Fruit fly (Drosophila melanogaster) whole organism, embryonic: ENCODE results near the gene CG32259.

Experiments used
- Ada2b ChIP-seq: fragments of 200-800 bp; sonication (Bioruptor generic); IDR thresholded peaks from 2 replicates; pipeline ENCODE4 v1.3.6; 2022; ENCODE audit warnings: missing biosample characterization, missing genetic modification characterization
- Asciz ChIP-seq: fragments of 200-800 bp; sonication (Bioruptor generic); optimal IDR thresholded peaks from 2 replicates; lab custom pipeline; 2017; ENCODE audit warnings: missing biosample characterization, mild to moderate bottlenecking, missing genetic modification characterization, missing genetic modification reagents
- Atf6 ChIP-seq: fragments of 200-800 bp; sonication (Bioruptor generic); IDR thresholded peaks from 2 replicates; pipeline ENCODE4 v1.3.6; 2022; ENCODE audit warnings: missing biosample characterization, missing genetic modification characterization
- BEAF-32 ChIP-seq: fragments of 200-800 bp; sonication (Bioruptor generic); optimal IDR thresholded peaks from 3 replicates; lab custom pipeline; 2017; ENCODE audit warnings: missing biosample characterization, missing genetic modification characterization, mild to moderate bottlenecking, moderate library complexity, missing genetic modification reagents
- CG10147 ChIP-seq: fragments of 200-800 bp; sonication (Bioruptor generic); optimal IDR thresholded peaks from 2 replicates; lab custom pipeline; 2019; ENCODE audit warnings: missing biosample characterization, mild to moderate bottlenecking, missing genetic modification characterization, moderate library complexity
- CG10209 ChIP-seq: fragments of 200-800 bp; sonication (Bioruptor generic); optimal IDR thresholded peaks from 3 replicates; lab custom pipeline; 2017; ENCODE audit warnings: missing biosample characterization, mild to moderate bottlenecking, missing genetic modification characterization, missing genetic modification reagents
- CG1024 ChIP-seq: fragments of 200-800 bp; sonication (Bioruptor generic); IDR thresholded peaks from 2 replicates; pipeline ENCODE4 v1.3.6; 2022; ENCODE audit warnings: missing biosample characterization, missing genetic modification characterization
- CG10366 ChIP-seq: fragments of 200-800 bp; sonication (Bioruptor generic); IDR thresholded peaks from 2 replicates; pipeline ENCODE4 v1.3.6; 2022; ENCODE audit warnings: missing biosample characterization, missing genetic modification characterization
- CG11085 ChIP-seq: fragments of 200-800 bp; sonication (Bioruptor generic); IDR thresholded peaks from 2 replicates; pipeline ENCODE4 v1.3.6; 2022; ENCODE audit warnings: missing biosample characterization, missing genetic modification characterization
- CG12219 ChIP-seq: fragments of 200-800 bp; sonication (Bioruptor generic); optimal IDR thresholded peaks from 3 replicates; lab custom pipeline; 2018; ENCODE audit warnings: missing biosample characterization, mild to moderate bottlenecking, missing genetic modification characterization
- CG12659 ChIP-seq: fragments of 200-800 bp; sonication (Bioruptor generic); optimal IDR thresholded peaks from 3 replicates; lab custom pipeline; 2017; ENCODE audit warnings: mild to moderate bottlenecking, missing biosample characterization, missing genetic modification reagents, missing genetic modification characterization
- CG14667 ChIP-seq: fragments of 200-800 bp; sonication (Bioruptor generic); IDR thresholded peaks from 2 replicates; pipeline ENCODE4 v1.3.6; 2022; ENCODE audit warnings: missing biosample characterization, missing genetic modification characterization
- CG15601 ChIP-seq: fragments of 200-800 bp; sonication (Bioruptor generic); optimal IDR thresholded peaks from 3 replicates; lab custom pipeline; 2019; ENCODE audit warnings: missing biosample characterization, mild to moderate bottlenecking, missing genetic modification characterization, moderate library complexity
- CG16815 ChIP-seq: fragments of 200-800 bp; sonication (Bioruptor generic); optimal IDR thresholded peaks from 3 replicates; lab custom pipeline; 2017; ENCODE audit warnings: missing biosample characterization, mild to moderate bottlenecking, missing genetic modification characterization
- CG18599 ChIP-seq: fragments of 200-800 bp; sonication (Bioruptor generic); optimal IDR thresholded peaks from 3 replicates; lab custom pipeline; 2017; ENCODE audit warnings: missing biosample characterization, missing genetic modification characterization, mild to moderate bottlenecking, moderate library complexity, missing genetic modification reagents
- CG2202 ChIP-seq: fragments of 200-800 bp; sonication (Bioruptor generic); optimal IDR thresholded peaks from 2 replicates; lab custom pipeline; 2018; ENCODE audit warnings: missing biosample characterization, mild to moderate bottlenecking, missing genetic modification characterization
- CG2889 ChIP-seq: fragments of 200-800 bp; sonication (Bioruptor generic); IDR thresholded peaks from 3 replicates; pipeline ENCODE4 v1.3.6; 2022; ENCODE audit warnings: missing biosample characterization, missing genetic modification characterization
- CG33557 ChIP-seq: fragments of 200-800 bp; sonication (Bioruptor generic); optimal IDR thresholded peaks from 2 replicates; lab custom pipeline; 2019; ENCODE audit warnings: missing biosample characterization, mild to moderate bottlenecking, missing genetic modification characterization, moderate library complexity
- CG34224 ChIP-seq: fragments of 200-800 bp; sonication (Bioruptor generic); IDR thresholded peaks from 3 replicates; pipeline ENCODE4 v1.3.6; 2022; ENCODE audit warnings: missing biosample characterization, missing genetic modification characterization; ENCODE audit not compliant: partially characterized antibody
- CG4328 ChIP-seq: fragments of 200-800 bp; sonication (Bioruptor generic); optimal IDR thresholded peaks from 3 replicates; lab custom pipeline; 2017; ENCODE audit warnings: missing biosample characterization, missing genetic modification reagents, missing genetic modification characterization
- CG4360 ChIP-seq: fragments of 200-800 bp; sonication (Bioruptor generic); IDR thresholded peaks from 2 replicates; pipeline ENCODE4 v1.3.6; 2022; ENCODE audit warnings: missing biosample characterization, missing genetic modification characterization
- CG7357 ChIP-seq: fragments of 200-800 bp; sonication (Bioruptor generic); IDR thresholded peaks from 3 replicates; pipeline ENCODE4 v1.3.6; 2022; ENCODE audit warnings: missing biosample characterization, missing genetic modification characterization
- CG8924 ChIP-seq: fragments of 200-800 bp; optimal IDR thresholded peaks from 3 replicates; lab custom pipeline; 2019; ENCODE audit warnings: missing biosample characterization, mild to moderate bottlenecking, missing genetic modification characterization, moderate library complexity
- CG9727 ChIP-seq: fragments of 200-800 bp; sonication (Bioruptor generic); optimal IDR thresholded peaks from 3 replicates; lab custom pipeline; 2017; ENCODE audit warnings: missing biosample characterization, mild to moderate bottlenecking, missing genetic modification characterization
- CTCF ChIP-seq: fragments of 200-800 bp; sonication (Bioruptor generic); optimal IDR thresholded peaks from 2 replicates; lab custom pipeline; 2017; ENCODE audit warnings: missing biosample characterization, mild to moderate bottlenecking, missing genetic modification characterization, moderate library complexity
- GATAe ChIP-seq: fragments of 200-800 bp; sonication (Bioruptor generic); conservative IDR thresholded peaks from 2 replicates; pipeline ENCODE4 v1.3.6; 2022; ENCODE audit warnings: missing biosample characterization, missing genetic modification characterization
- H15 ChIP-seq: fragments of 200-800 bp; sonication (Bioruptor generic); IDR thresholded peaks from 3 replicates; pipeline ENCODE4 v1.3.6; 2022; ENCODE audit warnings: missing biosample characterization, missing genetic modification characterization
- HLH54F ChIP-seq: fragments of 200-800 bp; sonication (Bioruptor generic); optimal IDR thresholded peaks from 3 replicates; lab custom pipeline; 2016; ENCODE audit warnings: missing biosample characterization, missing genetic modification characterization
- HmgZ ChIP-seq: fragments of 200-800 bp; sonication (Bioruptor generic); optimal IDR thresholded peaks from 2 replicates; lab custom pipeline; 2018; ENCODE audit warnings: missing biosample characterization, mild to moderate bottlenecking, missing genetic modification characterization
- Hr78 ChIP-seq, 2 experiments: fragments of 200-800 bp in 1 of 2; fragments of >200 bp in 1 of 2; sonication (Bioruptor generic) in 1 of 2; optimal IDR thresholded peaks; 2 replicates each; lab custom pipeline; 2017 to 2019; ENCODE audit warnings: missing biosample characterization in 2 of 2, missing genetic modification characterization in 2 of 2, mild to moderate bottlenecking in 1 of 2, moderate library complexity in 1 of 2
- Lpt ChIP-seq: fragments of >200 bp; optimal IDR thresholded peaks from 2 replicates; lab custom pipeline; 2018; ENCODE audit warnings: missing biosample characterization, missing genetic modification characterization
- TFAM ChIP-seq: fragments of 200-800 bp; sonication (Bioruptor generic); optimal IDR thresholded peaks from 2 replicates; lab custom pipeline; 2017; ENCODE audit warnings: missing biosample characterization, missing genetic modification characterization, inconsistent platforms
- Usf ChIP-seq: fragments of 200-800 bp; sonication (Bioruptor generic); optimal IDR thresholded peaks from 2 replicates; lab custom pipeline; 2017; ENCODE audit warnings: missing genotype, missing biosample characterization, missing genetic modification characterization
- Vsx1 ChIP-seq: fragments of 200-800 bp; sonication (Bioruptor generic); optimal IDR thresholded peaks from 2 replicates; lab custom pipeline; 2017; ENCODE audit warnings: missing biosample characterization, mild to moderate bottlenecking, missing genetic modification characterization, missing genetic modification reagents
- ap ChIP-seq: fragments of 200-800 bp; sonication (Bioruptor generic); IDR thresholded peaks from 2 replicates; pipeline ENCODE4 v1.3.6; 2022; ENCODE audit warnings: missing biosample characterization, missing genetic modification characterization
- ase ChIP-seq: fragments of 200-800 bp; sonication (Bioruptor generic); IDR thresholded peaks from 3 replicates; pipeline ENCODE4 v1.3.6; 2022; ENCODE audit warnings: missing biosample characterization, missing genetic modification characterization
- ato ChIP-seq: fragments of 200-800 bp; sonication (Bioruptor generic); IDR thresholded peaks from 2 replicates; pipeline ENCODE4 v1.3.6; 2022; ENCODE audit warnings: missing biosample characterization, missing genetic modification characterization; ENCODE audit not compliant: partially characterized antibody
- az2 ChIP-seq: fragments of 200-800 bp; sonication (Bioruptor generic); optimal IDR thresholded peaks from 3 replicates; lab custom pipeline; 2016; ENCODE audit warnings: missing biosample characterization, missing genetic modification characterization
- croc ChIP-seq: fragments of 200-800 bp; sonication (Bioruptor generic); conservative IDR thresholded peaks from 3 replicates; pipeline ENCODE4 v1.3.6; 2022; ENCODE audit warnings: missing biosample characterization, missing genetic modification characterization
- crp ChIP-seq, 2 experiments: fragments of 200-800 bp; sonication (Bioruptor generic); optimal IDR thresholded peaks; 2 replicates in 1 of 2; 3 replicates in 1 of 2; lab custom pipeline; 2017; ENCODE audit warnings: missing biosample characterization in 2 of 2, missing genetic modification characterization in 2 of 2, mild to moderate bottlenecking in 1 of 2, moderate library complexity in 1 of 2
- da ChIP-seq: fragments of 200-800 bp; sonication (Bioruptor generic); optimal IDR thresholded peaks from 2 replicates; lab custom pipeline; 2016; ENCODE audit warnings: missing biosample characterization, missing genetic modification characterization
- danr ChIP-seq: fragments of 200-800 bp; sonication (Bioruptor generic); IDR thresholded peaks from 2 replicates; pipeline ENCODE4 v1.3.6; 2022; ENCODE audit warnings: missing biosample characterization, missing genetic modification characterization
- mam ChIP-seq: fragments of 200-800 bp; sonication (Bioruptor generic); optimal IDR thresholded peaks from 3 replicates; lab custom pipeline; 2016; ENCODE audit warnings: missing biosample characterization, missing genetic modification characterization
- pfk ChIP-seq: fragments of 200-800 bp; sonication (Bioruptor generic); optimal IDR thresholded peaks from 2 replicates; lab custom pipeline; 2018; ENCODE audit warnings: missing biosample characterization, mild to moderate bottlenecking, missing genetic modification characterization, moderate library complexity
- sd ChIP-seq: fragments of 200-800 bp; sonication (Bioruptor generic); optimal IDR thresholded peaks from 3 replicates; lab custom pipeline; 2018; ENCODE audit warnings: missing biosample characterization, mild to moderate bottlenecking, missing genetic modification characterization, moderate library complexity
- tgo ChIP-seq: fragments of 200-800 bp; sonication (Bioruptor generic); IDR thresholded peaks from 3 replicates; pipeline ENCODE4 v1.3.6; 2022; ENCODE audit warnings: missing biosample characterization, missing genetic modification characterization
- unc-4 ChIP-seq: fragments of 200-800 bp; sonication (Bioruptor generic); IDR thresholded peaks from 2 replicates; pipeline ENCODE4 v1.3.6; 2022; ENCODE audit warnings: missing biosample characterization, missing genetic modification characterization; ENCODE audit not compliant: partially characterized antibody
- vnd ChIP-seq: fragments of 200-800 bp; sonication (Bioruptor generic); IDR thresholded peaks from 3 replicates; pipeline ENCODE4 v1.3.6; 2022; ENCODE audit warnings: missing biosample characterization, missing genetic modification characterization; ENCODE audit not compliant: partially characterized antibody
- wdn ChIP-seq: fragments of 200-800 bp; sonication (Bioruptor generic); IDR thresholded peaks from 2 replicates; pipeline ENCODE4 v1.3.6; 2022; ENCODE audit warnings: missing biosample characterization, missing genetic modification characterization

Gene CG32259

DNA sequence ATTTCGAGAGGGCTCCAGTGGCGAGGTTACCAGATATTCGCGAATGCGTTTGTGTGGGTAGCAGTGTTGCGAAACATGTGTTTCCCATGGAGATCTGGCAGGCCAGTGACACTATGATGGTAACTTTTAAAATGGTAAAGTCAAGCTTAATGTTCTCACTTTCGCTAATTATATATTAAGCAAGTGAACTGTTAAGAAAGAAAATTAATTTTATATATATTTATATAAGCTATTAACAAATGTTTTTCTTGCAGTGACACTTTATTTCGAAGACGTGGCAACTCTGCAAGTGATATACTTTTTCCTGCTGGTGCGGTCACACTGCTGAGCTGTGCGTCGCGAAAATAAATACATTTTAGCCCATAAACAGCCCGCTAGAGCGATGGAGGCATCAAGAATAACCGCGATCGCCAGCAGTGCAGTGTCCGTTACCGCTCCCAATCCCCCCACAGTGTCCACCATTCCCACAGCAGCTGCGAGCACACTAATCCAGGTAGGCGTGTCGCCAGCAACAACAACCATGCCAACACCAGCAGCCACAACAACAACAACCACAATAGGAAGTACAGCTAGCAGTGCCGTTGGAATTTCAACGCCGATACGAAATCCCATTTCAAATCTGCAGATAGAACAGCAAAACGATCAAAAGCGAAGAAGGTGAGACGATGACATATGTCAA, 28.8 kb upstream of the CG32259 start, which contains the start of the genes CG11593 and Rcd5 (continued):
- TF ChIP-seq ato (GFP tag; lab: Robert Waterston, UW): no peak
- no peak for TF ChIP-seq Vsx1 (GFP tag; lab: Kevin White, UChicago)
- peak; percentile 40; the same call in 1 of the 2 replicates for TF ChIP-seq ap (GFP tag; lab: Robert Waterston, UW)
- TF ChIP-seq CG14667: peak; percentile 83
- peak; percentile 77 for TF ChIP-seq CG7357 (GFP tag; lab: Robert Waterston, UW)
- TF ChIP-seq CG2202 (tag; lab: Kevin White, UChicago): peak; percentile 31
- TF ChIP-seq BEAF-32: peak; percentile 44
- TF ChIP-seq Hr78 (GFP tag; optimal IDR thresholded peaks at IDR 0.05; lab: Kevin White, UChicago): no peak
- TF ChIP-seq Lpt (GFP tag; lab: Kevin White, UChicago): no peak
- peak; percentile 53 for TF ChIP-seq CG18599 (GFP tag; lab: Kevin White, UChicago)
- TF ChIP-seq CG10147: no peak
- TF ChIP-seq HLH54F (GFP tag; lab: Kevin White, UChicago): peak; percentile 20
- TF ChIP-seq CG10209 (GFP tag; lab: Kevin White, UChicago): peak; percentile 65
- TF ChIP-seq Usf (GFP tag; lab: Kevin White, UChicago): peak; percentile 50
- TF ChIP-seq CTCF (GFP tag; lab: Kevin White, UChicago): peak; percentile 50
- TF ChIP-seq mam (GFP tag; lab: Kevin White, UChicago): peak; percentile 46
- TF ChIP-seq pfk (GFP tag; lab: Kevin White, UChicago): no peak
- peak; percentile 48 for TF ChIP-seq CG16815 (GFP tag; lab: Kevin White, UChicago)
- TF ChIP-seq crp (GFP tag; optimal IDR thresholded peaks at IDR 0.05; lab: Kevin White, UChicago): peak in 1 of 2 experiments; percentile 66
- TF ChIP-seq CG10366: peak; percentile 82
- TF ChIP-seq danr (GFP tag; lab: Robert Waterston, UW): peak; percentile 83
- TF ChIP-seq croc (GFP tag; lab: Robert Waterston, UW): peak; percentile 78
- TF ChIP-seq sd (tag; lab: Kevin White, UChicago): no peak
- peak; percentile 63 for TF ChIP-seq HmgZ
- TF ChIP-seq az2 (GFP tag; lab: Kevin White, UChicago): peak; percentile 57
- peak; percentile 66 for TF ChIP-seq ase (GFP tag; lab: Robert Waterston, UW)
- peak; percentile 100 for TF ChIP-seq CG4360 (GFP tag; lab: Robert Waterston, UW)
- no peak for TF ChIP-seq CG15601 (tag; lab: Kevin White, UChicago)
- TF ChIP-seq Ada2b: peak; percentile 73
- peak; percentile 62 for TF ChIP-seq Atf6 (GFP tag; lab: Robert Waterston, UW)
- no peak for TF ChIP-seq CG33557 (GFP tag; lab: Kevin White, UChicago)
- TF ChIP-seq CG12659: peak; percentile 84
- peak; percentile 84 for TF ChIP-seq tgo (GFP tag; lab: Robert Waterston, UW)
- no peak for TF ChIP-seq CG12219 (GFP tag; lab: Kevin White, UChicago)
- TF ChIP-seq Asciz (GFP tag; lab: Kevin White, UChicago): no peak
- TF ChIP-seq CG4328 (GFP tag; lab: Kevin White, UChicago): peak; percentile 42
- TF ChIP-seq da (GFP tag; lab: Kevin White, UChicago): no peak
- TF ChIP-seq CG9727 (GFP tag; lab: Kevin White, UChicago): peak; percentile 63
- peak; percentile 61 for TF ChIP-seq CG8924 (tag; lab: Kevin White, UChicago)
- no peak for TF ChIP-seq unc-4 (GFP tag; lab: Robert Waterston, UW)
- TF ChIP-seq GATAe (GFP tag; lab: Robert Waterston, UW): peak; percentile 70
- TF ChIP-seq CG34224: 0 out of 3 replicates have a peak, but pooled peaks have one; percentile 14
- TF ChIP-seq H15: peak; percentile 64
- TF ChIP-seq wdn (GFP tag; lab: Robert Waterston, UW): peak; percentile 81
- TF ChIP-seq TFAM: no peak
- TF ChIP-seq vnd: no peak
- TF ChIP-seq CG1024 (GFP tag; lab: Robert Waterston, UW): no peak
- peak; percentile 81 for TF ChIP-seq CG2889 (GFP tag; lab: Robert Waterston, UW)
- peak; percentile 22; the same call in 1 of the 2 replicates for TF ChIP-seq CG11085
